Worm (Caenorhabditis elegans) whole organism, mixed stage, embryonic: ENCODE data around the gene C53B4.2.

Experiments used
- nhr-237 ChIP-seq: fragments of 150-350 bp; optimal IDR thresholded peaks from 2 replicates; lab custom pipeline; 2014; ENCODE audit warnings: missing biosample characterization, missing genetic modification characterization
- pha-4 ChIP-seq: fragments of 150-350 bp; optimal IDR thresholded peaks from 2 replicates; lab custom pipeline; 2018; ENCODE audit warnings: missing biosample characterization, missing genetic modification reagents, missing genetic modification characterization
- snpc-4 ChIP-seq: fragments of 150-350 bp; optimal IDR thresholded peaks from 2 replicates; lab custom pipeline; 2014; ENCODE audit warnings: missing biosample characterization, missing genetic modification characterization
- ztf-11 ChIP-seq: fragments of 150-350 bp; optimal IDR thresholded peaks from 2 replicates; lab custom pipeline; 2014; ENCODE audit warnings: missing biosample characterization, missing genetic modification characterization

DNA sequence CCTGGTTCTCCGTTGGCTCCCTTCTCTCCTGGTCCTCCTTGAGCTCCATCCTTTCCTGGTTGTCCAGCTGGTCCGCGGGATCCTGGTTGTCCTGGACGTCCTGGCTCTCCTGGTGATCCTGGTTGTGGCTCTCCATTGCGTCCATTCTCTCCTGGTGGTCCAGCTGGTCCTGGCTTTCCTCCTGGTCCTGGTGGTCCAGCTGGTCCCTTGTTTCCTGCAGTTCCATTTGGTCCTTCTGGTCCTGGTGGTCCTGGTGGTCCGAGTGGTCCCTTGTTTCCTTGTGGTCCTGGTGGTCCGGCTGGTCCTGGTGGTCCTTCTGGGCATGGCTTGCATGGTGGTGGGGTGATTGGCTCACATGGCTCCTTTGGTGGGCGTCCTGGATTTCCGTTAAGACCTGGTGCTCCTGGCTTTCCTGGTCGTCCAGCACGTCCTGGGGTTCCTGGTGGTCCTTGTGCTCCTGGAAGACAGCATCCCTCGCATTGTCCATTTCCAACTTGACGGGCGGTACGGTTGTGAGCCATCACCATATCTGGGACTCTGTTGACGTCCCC lies 13.2 kb downstream of the C53B4.2 start:
- TF ChIP-seq pha-4 (tag; lab: Kevin White, UChicago) (no peak), ztf-11 (tag; lab: Kevin White, UChicago) (no peak), snpc-4 (tag; lab: Kevin White, UChicago) (no peak), nhr-237 (tag; lab: Kevin White, UChicago) (no peak)
